Fruit fly (Drosophila melanogaster): ENCODE results near the gene Ppcs.
A peak's percentile ranks its signal among the peaks of the same experiment; 100 is the strongest.

Gene Ppcs

DNA sequence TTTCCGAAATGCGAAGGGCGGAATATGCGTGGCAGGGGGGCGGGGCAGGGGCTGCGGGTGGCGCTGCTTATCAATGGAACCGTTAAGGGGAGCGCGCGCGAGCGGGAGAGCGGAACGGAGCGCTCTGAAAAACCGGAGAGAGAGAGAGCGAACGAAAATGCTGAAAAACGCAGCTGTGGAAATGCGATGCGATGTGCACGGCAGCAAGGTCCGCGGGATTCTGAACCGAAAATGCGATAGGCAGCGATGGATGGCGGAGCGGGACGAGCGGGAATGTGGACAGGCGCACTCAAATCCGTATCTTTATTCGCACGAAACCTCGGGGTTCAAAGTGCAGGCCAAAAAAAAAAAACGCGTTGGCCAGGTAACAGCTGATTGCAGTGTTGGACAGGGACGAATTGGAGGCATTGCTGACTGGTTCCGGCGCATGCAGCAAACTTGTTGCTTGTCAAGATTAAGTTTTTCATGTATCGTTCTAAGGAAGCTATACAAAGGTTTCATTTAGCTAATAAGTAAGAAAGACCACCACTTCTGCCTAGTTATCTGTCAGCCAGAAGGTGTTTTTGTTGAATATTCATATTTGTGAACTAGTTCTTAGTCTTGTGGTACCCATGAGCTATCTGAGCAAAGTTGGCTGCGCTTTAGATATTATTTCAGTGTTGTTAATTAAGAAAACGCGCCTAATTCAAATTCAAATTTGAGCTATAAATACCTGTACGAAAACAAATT is at the start of gene Ppcs:
Ppcs (minus strand) TSS at position 400 of the 729 bp plus-strand sequence.
- TF ChIP-seq noc (tag; optimal IDR thresholded peaks at IDR 0.05), result peak; percentile 81

DNA sequence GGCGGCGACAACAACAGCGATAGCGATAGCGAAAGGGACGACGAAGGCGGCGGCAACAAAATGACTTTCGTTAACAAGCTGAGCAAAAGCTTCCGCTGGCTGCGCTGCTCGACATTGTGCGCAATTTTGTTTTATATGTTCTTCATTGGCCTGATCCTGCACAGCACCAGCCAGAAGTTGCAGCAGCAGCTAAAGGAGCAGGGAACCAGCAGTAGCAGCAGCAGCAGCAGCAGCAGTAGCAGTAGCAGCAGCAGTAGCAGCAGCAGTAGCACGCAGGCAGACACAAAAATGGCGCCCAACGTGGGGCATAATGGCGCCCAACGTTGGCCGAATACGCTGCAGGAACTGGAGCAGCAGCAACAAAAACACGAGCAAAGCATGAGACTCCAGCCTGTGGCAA is 42.3 kb upstream of the Ppcs start:
- no peak for TF ChIP-seq noc (tag; optimal IDR thresholded peaks at IDR 0.05)

dm6 chr3R:19187717-19188149 is 40.0 kb upstream of the Ppcs start:
- TF ChIP-seq noc (tag; optimal IDR thresholded peaks at IDR 0.05), result peak; percentile 61

DNA sequence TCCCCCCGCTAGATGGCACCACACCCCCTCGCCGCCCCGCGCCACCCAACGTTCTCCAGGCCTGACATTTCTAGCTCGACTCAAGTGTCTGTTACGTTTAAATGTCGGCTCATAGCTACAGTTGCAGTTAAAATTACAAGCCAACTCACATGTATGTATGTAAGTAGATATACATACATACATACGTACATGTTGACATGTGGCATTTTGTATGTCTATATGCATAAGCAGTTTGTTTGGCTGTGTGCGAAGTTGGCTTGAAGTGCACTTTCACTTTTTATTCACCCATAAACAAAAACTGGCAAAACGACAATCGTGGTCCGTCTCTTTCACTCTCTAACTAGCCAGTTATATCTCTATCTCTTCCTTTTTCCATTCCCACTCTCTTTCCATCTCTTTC is 35.1 kb upstream of the Ppcs start:
- no peak for TF ChIP-seq noc (tag; optimal IDR thresholded peaks at IDR 0.05)

- no peak for TF ChIP-seq noc (tag; optimal IDR thresholded peaks at IDR 0.05)
These were observed 33.5 kb upstream of the Ppcs start for dm6 chr3R:19181214-19181613.

dm6 chr3R:19180263-19180893 is 32.7 kb upstream of the Ppcs start, which contains the start of the genes CG5555 and myd:
Gene CG5555 (minus strand): TSS chr3R:19180538.
Gene myd (plus strand): TSS chr3R:19180659.
- no peak for TF ChIP-seq noc (tag; optimal IDR thresholded peaks at IDR 0.05)

dm6 chr3R:19176700-19177099 is 29.0 kb upstream of the Ppcs start, which contains the start of gene CG14282:
Gene CG14282 (plus strand): TSS chr3R:19177000.
- TF ChIP-seq noc (tag; optimal IDR thresholded peaks at IDR 0.05), result no peak

dm6 chr3R:19174512-19174911 is 26.8 kb upstream of the Ppcs start:
- TF ChIP-seq noc (tag; optimal IDR thresholded peaks at IDR 0.05), result no peak

- no peak for TF ChIP-seq noc (tag; optimal IDR thresholded peaks at IDR 0.05)
These were observed 19.8 kb upstream of the Ppcs start for dm6 chr3R:19167521-19167920.

DNA sequence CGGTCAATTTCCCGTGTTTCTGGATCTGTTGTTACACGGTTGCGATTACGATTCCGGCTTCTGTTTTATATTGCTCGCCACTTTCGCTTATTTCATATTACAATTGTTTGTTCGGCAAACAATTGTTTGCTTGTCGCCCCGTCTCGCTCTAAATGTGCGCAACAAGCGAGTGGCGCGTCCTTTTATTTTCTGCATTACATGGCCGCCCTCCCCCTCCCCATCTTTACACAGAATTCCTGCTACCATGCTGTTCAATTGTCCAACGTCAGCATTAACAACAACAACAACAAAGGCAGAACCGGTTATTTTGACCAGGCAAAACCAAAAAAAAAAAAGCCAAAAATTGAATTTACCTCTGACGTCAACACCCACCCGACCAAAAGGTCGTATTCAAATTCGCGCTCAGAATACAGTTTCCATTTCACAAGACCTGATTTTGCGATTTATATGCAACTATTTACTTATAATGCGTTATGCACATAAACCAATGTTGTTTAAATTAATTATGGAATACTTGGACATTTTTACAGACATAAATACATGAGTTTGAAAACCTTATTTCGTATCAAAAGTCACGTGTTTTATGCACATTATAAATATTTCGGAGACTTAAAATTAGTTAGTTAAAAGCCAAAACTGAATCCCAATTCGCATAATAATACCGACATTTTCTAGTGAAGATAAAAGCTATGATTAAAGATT is 18.5 kb upstream of the Ppcs start:
- no peak for TF ChIP-seq noc (tag; optimal IDR thresholded peaks at IDR 0.05)

DNA sequence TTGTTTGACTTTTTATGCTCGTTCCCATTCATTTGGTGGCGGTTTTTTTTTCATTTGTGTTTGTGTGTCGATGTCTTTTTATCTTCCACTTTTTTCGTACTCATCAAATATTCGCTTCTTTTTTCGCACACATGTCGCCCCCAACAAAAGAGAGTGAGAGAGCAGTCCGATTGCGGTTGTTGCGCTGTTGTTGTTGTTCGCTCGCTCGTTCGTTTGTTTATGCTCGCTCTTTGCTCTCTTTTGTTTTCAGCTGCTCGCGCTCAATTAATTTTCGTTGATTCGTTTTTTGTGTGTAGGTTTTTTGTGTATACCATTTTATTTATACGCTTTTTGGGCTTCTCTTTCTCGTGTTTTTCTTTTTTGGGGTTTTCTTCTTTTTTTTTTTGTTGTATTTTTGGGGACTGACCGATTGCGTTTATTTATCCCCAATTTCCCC is 17.9 kb upstream of the Ppcs start:
- TF ChIP-seq noc (tag; optimal IDR thresholded peaks at IDR 0.05), result no peak

- no peak for TF ChIP-seq noc (tag; optimal IDR thresholded peaks at IDR 0.05)
These were observed 17.3 kb upstream of the Ppcs start for dm6 chr3R:19164873-19165456.

DNA sequence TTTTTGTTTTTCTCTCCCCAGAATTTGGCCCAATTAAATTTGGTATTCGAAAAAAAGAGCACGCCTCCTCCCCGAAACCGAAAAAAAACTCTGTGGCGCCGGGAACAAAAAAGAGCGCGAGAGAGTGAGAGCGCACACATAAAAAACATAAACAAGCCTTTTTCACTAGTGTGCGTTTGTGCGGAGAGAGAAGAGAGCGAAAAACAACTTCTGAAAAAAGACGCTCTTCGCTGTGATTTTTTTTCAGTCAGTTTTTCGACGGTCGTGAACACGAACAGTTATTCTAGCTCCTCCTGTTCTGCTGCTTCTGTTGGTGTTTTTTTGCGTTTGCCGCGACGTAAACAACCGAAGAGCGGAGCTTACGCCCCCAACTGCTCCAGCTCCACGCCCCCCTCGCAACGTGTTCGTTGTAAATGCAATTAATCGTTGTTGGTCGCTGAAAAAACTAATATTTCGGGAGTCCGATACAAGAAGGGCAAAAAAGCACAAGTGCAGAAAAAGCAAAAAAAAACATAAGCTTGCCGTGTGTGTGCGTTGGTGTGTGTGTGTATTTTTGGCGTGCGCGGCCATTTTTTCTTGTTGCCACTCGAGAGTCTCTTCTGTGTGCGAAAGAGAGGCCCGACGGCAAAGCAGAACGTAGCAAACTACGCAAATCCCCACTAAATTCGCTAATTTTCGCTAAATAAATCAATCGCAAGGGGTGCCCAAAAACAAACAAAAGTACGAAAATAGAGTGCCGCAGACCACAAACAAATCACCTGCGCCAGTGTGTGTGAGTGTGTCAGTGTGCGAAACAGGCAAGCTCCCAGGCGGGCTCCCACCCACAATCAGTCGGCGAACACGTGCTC is 16.5 kb upstream of the Ppcs start, which contains the start of gene sqz:
sqz (plus strand) TSS at position 240 of the 848 bp plus-strand sequence.
- peak; percentile 9 for TF ChIP-seq noc (tag; optimal IDR thresholded peaks at IDR 0.05)

dm6 chr3R:19162135-19162616 is 14.5 kb upstream of the Ppcs start, which contains the start of the genes CG42359 and Nsun5:
Gene CG42359 (minus strand): TSS chr3R:19162300.
Gene Nsun5 (minus strand): TSS chr3R:19162300.
- TF ChIP-seq noc (tag; optimal IDR thresholded peaks at IDR 0.05), result peak; percentile 77

dm6 chr3R:19159778-19160177 is 12.1 kb upstream of the Ppcs start, which contains the start of gene CG11779:
Gene CG11779 (minus strand): TSS chr3R:19159878.
- TF ChIP-seq noc (tag; optimal IDR thresholded peaks at IDR 0.05), result no peak

All from whole organism, larva.